Worm (Caenorhabditis elegans) whole organism, L2 larva: ENCODE results near the gene set-20.

ENCODE experiments used
- C34F6.9 ChIP-seq: fragments of 150-350 bp; optimal IDR thresholded peaks from 2 replicates; lab custom pipeline; 2014; ENCODE audit warnings: missing biosample characterization, missing genetic modification characterization
- F13H6.1 ChIP-seq: sonication (generic microtip); optimal IDR thresholded peaks from 2 replicates; lab custom pipeline; 2016; ENCODE audit warnings: missing genetic modification characterization, missing compliant biosample characterization
- Y55F3AM.14 ChIP-seq: fragments of 200-800 bp; sonication (Bioruptor generic); optimal IDR thresholded peaks from 2 replicates; lab custom pipeline; 2018; ENCODE audit warnings: mild to moderate bottlenecking, missing genetic modification characterization, missing compliant biosample characterization
- alr-1 ChIP-seq: fragments of 150-350 bp; optimal IDR thresholded peaks from 2 replicates; lab custom pipeline; 2014; ENCODE audit warnings: missing biosample characterization, missing genetic modification characterization
- blmp-1 ChIP-seq: sonication (generic microtip); optimal IDR thresholded peaks from 2 replicates; lab custom pipeline; 2017; ENCODE audit warnings: missing genetic modification characterization, mild to moderate bottlenecking, missing compliant biosample characterization, antibody characterized with exemption, moderate library complexity; ENCODE audit not compliant: insufficient read depth
- ceh-16 ChIP-seq: fragments of 150-350 bp; optimal IDR thresholded peaks from 2 replicates; lab custom pipeline; 2014; ENCODE audit warnings: missing biosample characterization, missing genetic modification characterization
- crh-2 ChIP-seq: sonication (generic microtip); optimal IDR thresholded peaks from 2 replicates; lab custom pipeline; 2017; ENCODE audit warnings: missing biosample characterization, missing genetic modification characterization
- dmd-4 ChIP-seq: sonication (generic microtip); optimal IDR thresholded peaks from 2 replicates; lab custom pipeline; 2017; ENCODE audit warnings: missing biosample characterization, missing genetic modification characterization
- egl-27 ChIP-seq: sonication (generic microtip); optimal IDR thresholded peaks from 3 replicates; lab custom pipeline; 2017; ENCODE audit warnings: missing biosample characterization, missing genetic modification reagents, missing genetic modification characterization
- elt-3 ChIP-seq: sonication (generic microtip); optimal IDR thresholded peaks from 2 replicates; lab custom pipeline; 2017; ENCODE audit warnings: missing biosample characterization, missing genetic modification characterization
- fos-1 ChIP-seq: fragments of 150-350 bp; optimal IDR thresholded peaks from 2 replicates; lab custom pipeline; 2014; ENCODE audit warnings: missing biosample characterization, missing genetic modification characterization
- gmeb-1 ChIP-seq: fragments of 150-350 bp; optimal IDR thresholded peaks from 2 replicates; lab custom pipeline; 2014; ENCODE audit warnings: missing biosample characterization, missing genetic modification characterization
- lin-11 ChIP-seq: fragments of 150-350 bp; sonication (generic microtip); optimal IDR thresholded peaks from 2 replicates; lab custom pipeline; 2014; ENCODE audit warnings: missing biosample characterization, missing genetic modification characterization, inconsistent platforms, mixed read lengths
- lin-13 ChIP-seq: fragments of 150-350 bp; optimal IDR thresholded peaks from 2 replicates; lab custom pipeline; 2014; ENCODE audit warnings: missing biosample characterization, missing genetic modification reagents, missing genetic modification characterization
- lsy-2 ChIP-seq, 2 experiments: fragments of 150-350 bp in 1 of 2; sonication (generic microtip) in 1 of 2; optimal IDR thresholded peaks; 2 replicates each; lab custom pipeline; 2014 to 2017; ENCODE audit warnings: missing biosample characterization in 2 of 2, missing genetic modification characterization in 2 of 2
- mbf-1 ChIP-seq: sonication (generic microtip); optimal IDR thresholded peaks from 2 replicates; lab custom pipeline; 2017; ENCODE audit warnings: missing biosample characterization, missing genetic modification characterization
- mdl-1 ChIP-seq, 2 experiments: fragments of 150-350 bp in 1 of 2; sonication (generic microtip) in 1 of 2; optimal IDR thresholded peaks; 2 replicates each; lab custom pipeline; 2017; ENCODE audit warnings: missing biosample characterization in 2 of 2, missing genetic modification characterization in 2 of 2
- nhr-10 ChIP-seq: sonication (generic microtip); optimal IDR thresholded peaks from 2 replicates; lab custom pipeline; 2017; ENCODE audit warnings: missing biosample characterization, missing genetic modification characterization
- nhr-11 ChIP-seq: fragments of 150-350 bp; optimal IDR thresholded peaks from 2 replicates; lab custom pipeline; 2014; ENCODE audit warnings: missing biosample characterization, missing genetic modification characterization
- nhr-12 ChIP-seq: fragments of 150-350 bp; optimal IDR thresholded peaks from 2 replicates; lab custom pipeline; 2014; ENCODE audit warnings: missing biosample characterization, missing genetic modification characterization
- nhr-129 ChIP-seq: fragments of 150-350 bp; optimal IDR thresholded peaks from 2 replicates; lab custom pipeline; 2014; ENCODE audit warnings: missing biosample characterization, missing genetic modification characterization
- nhr-21 ChIP-seq: fragments of 150-350 bp; optimal IDR thresholded peaks from 2 replicates; lab custom pipeline; 2014; ENCODE audit warnings: missing biosample characterization, missing genetic modification characterization
- nhr-23 ChIP-seq: fragments of 150-350 bp; optimal IDR thresholded peaks from 2 replicates; lab custom pipeline; 2014; ENCODE audit warnings: missing biosample characterization, missing genetic modification reagents, missing genetic modification characterization
- nhr-237 ChIP-seq: fragments of 150-350 bp; optimal IDR thresholded peaks from 2 replicates; lab custom pipeline; 2014; ENCODE audit warnings: missing biosample characterization, missing genetic modification characterization
- nhr-25 ChIP-seq: fragments of 150-350 bp; sonication (generic microtip); optimal IDR thresholded peaks from 3 replicates; lab custom pipeline; 2014; ENCODE audit warnings: missing biosample characterization, missing genetic modification characterization
- nhr-6 ChIP-seq: fragments of 150-350 bp; optimal IDR thresholded peaks from 2 replicates; lab custom pipeline; 2014; ENCODE audit warnings: missing biosample characterization, missing genetic modification characterization
- nhr-77 ChIP-seq: fragments of 150-350 bp; optimal IDR thresholded peaks from 2 replicates; lab custom pipeline; 2014; ENCODE audit warnings: missing biosample characterization, missing genetic modification characterization
- sem-4 ChIP-seq: fragments of 150-350 bp; optimal IDR thresholded peaks from 2 replicates; lab custom pipeline; 2014; ENCODE audit warnings: missing biosample characterization, missing genetic modification reagents, missing genetic modification characterization
- sma-3 ChIP-seq: sonication (generic microtip); optimal IDR thresholded peaks from 2 replicates; lab custom pipeline; 2016; ENCODE audit warnings: missing genetic modification reagents, missing genetic modification characterization, missing compliant biosample characterization
- sma-9 ChIP-seq, 2 experiments: fragments of 150-350 bp in 1 of 2; sonication (generic microtip) in 1 of 2; optimal IDR thresholded peaks; 2 replicates each; lab custom pipeline; 2014 to 2016; ENCODE audit warnings: missing genetic modification characterization in 2 of 2, mild to moderate bottlenecking in 1 of 2, missing biosample characterization in 1 of 2, missing compliant biosample characterization in 1 of 2, missing genetic modification reagents in 1 of 2, moderate library complexity in 1 of 2
- snpc-4 ChIP-seq: fragments of 150-350 bp; optimal IDR thresholded peaks from 2 replicates; lab custom pipeline; 2014; ENCODE audit warnings: missing biosample characterization, missing genetic modification characterization
- unc-39 ChIP-seq: fragments of 150-350 bp; optimal IDR thresholded peaks from 2 replicates; lab custom pipeline; 2014; ENCODE audit warnings: missing biosample characterization, missing genetic modification characterization
- unc-62 ChIP-seq: fragments of 150-350 bp; optimal IDR thresholded peaks from 2 replicates; lab custom pipeline; 2014; ENCODE audit warnings: missing biosample characterization, missing genetic modification reagents, missing genetic modification characterization
- zag-1 ChIP-seq: fragments of 150-350 bp; optimal IDR thresholded peaks from 2 replicates; lab custom pipeline; 2014; ENCODE audit warnings: missing biosample characterization, missing genetic modification characterization
- ztf-11 ChIP-seq: sonication (generic microtip); optimal IDR thresholded peaks from 2 replicates; lab custom pipeline; 2017; ENCODE audit warnings: missing biosample characterization, missing genetic modification characterization
- ztf-4 ChIP-seq: fragments of 150-350 bp; optimal IDR thresholded peaks from 2 replicates; lab custom pipeline; 2014; ENCODE audit warnings: missing biosample characterization, missing genetic modification characterization

Gene set-20

DNA sequence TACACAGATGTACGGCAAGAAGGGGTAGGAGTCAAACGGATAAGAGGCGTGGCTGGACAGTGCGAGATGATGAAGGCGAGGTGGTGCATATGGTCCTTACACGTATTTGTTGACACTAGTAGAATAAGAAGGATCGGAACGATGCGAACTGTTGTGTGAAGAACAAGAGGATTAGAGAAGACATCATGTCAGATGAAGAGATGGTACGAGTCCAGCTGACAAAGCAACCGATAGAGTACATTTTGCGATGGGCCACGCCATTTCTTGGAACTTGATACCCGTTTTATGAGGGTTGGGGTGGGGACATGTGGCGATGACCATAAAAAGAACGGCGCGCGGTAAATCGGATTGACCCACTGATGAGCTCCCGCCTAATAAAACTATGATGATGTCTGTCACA is 12.5 kb upstream of the set-20 start:
- TF ChIP-seq nhr-21 (tag; lab: Kevin White, UChicago) (no peak), mbf-1 (no peak)

ce11 chrX:5697208-5697607 is 11.2 kb upstream of the set-20 start, which contains the start of gene W01C8.5:
W01C8.5 (minus strand) TSS chrX:5697308.
- TF ChIP-seq ceh-16 (tag; lab: Kevin White, UChicago) (no peak), gmeb-1 (tag; lab: Kevin White, UChicago) (no peak), nhr-129 (tag; lab: Kevin White, UChicago) (no peak)

DNA sequence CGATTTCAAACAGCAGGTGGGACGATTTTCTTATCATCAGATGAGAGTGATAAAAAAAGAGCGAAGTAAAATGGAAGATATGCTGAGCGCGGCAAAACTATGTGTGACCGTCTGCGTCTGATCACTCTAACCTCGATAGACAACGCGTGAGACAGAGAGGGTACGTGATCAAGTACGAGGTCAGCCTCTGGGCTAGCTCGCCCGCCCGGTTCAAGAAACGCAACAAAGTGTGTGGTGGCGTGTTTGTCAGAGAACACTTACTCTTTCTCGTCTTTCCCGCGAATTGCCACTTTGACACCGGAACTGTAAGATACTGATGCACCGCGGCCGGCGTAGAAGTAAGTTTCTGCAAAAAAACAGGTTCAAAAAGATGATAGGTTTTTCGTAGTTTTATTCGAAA is 10.2 kb upstream of the set-20 start:
- TF ChIP-seq F13H6.1 (tag; lab: Kevin White, UChicago): peak; percentile 77
- peak; percentile 11 for TF ChIP-seq C34F6.9 (tag; lab: Kevin White, UChicago)
- TF ChIP-seq snpc-4: no peak
- peak; percentile 79 for TF ChIP-seq nhr-25 (tag; lab: Kevin White, UChicago)
- TF ChIP-seq nhr-21 (tag; lab: Kevin White, UChicago): peak; percentile 56
- TF ChIP-seq crh-2 (tag; lab: Kevin White, UChicago): peak; percentile 52
- TF ChIP-seq mdl-1 (tag; optimal IDR thresholded peaks at IDR 0.05; lab: Kevin White, UChicago): peak in 1 of 2 experiments; percentile 44
- TF ChIP-seq gmeb-1 (tag; lab: Kevin White, UChicago): peak; percentile 26
- no peak for TF ChIP-seq ztf-11 (tag; lab: Kevin White, UChicago)
- TF ChIP-seq nhr-129 (tag; lab: Kevin White, UChicago): peak; percentile 64
- peak; percentile 80 for TF ChIP-seq fos-1 (tag; lab: Kevin White, UChicago)
- TF ChIP-seq sma-9 (GFP tag; optimal IDR thresholded peaks at IDR 0.05; lab: Kevin White, UChicago): peak; percentile 92
- peak; percentile 54 for TF ChIP-seq sma-9 (tag; optimal IDR thresholded peaks at IDR 0.05; lab: Kevin White, UChicago)
- peak; percentile 80 for TF ChIP-seq sma-3 (GFP tag; lab: Kevin White, UChicago)
- TF ChIP-seq sem-4: no peak
- no peak for TF ChIP-seq Y55F3AM.14 (GFP tag; lab: Kevin White, UChicago)
- peak; percentile 50 for TF ChIP-seq blmp-1
- TF ChIP-seq dmd-4 (tag; lab: Kevin White, UChicago): no peak
- peak; percentile 49 for TF ChIP-seq egl-27 (tag; lab: Kevin White, UChicago)
- TF ChIP-seq nhr-237 (tag; lab: Kevin White, UChicago): no peak
- no peak for TF ChIP-seq zag-1
- no peak for TF ChIP-seq nhr-10 (tag; lab: Kevin White, UChicago)
- no peak for TF ChIP-seq lin-13 (GFP tag; lab: Kevin White, UChicago)

ce11 chrX:5695416-5695815 is 9.5 kb upstream of the set-20 start:
- TF ChIP-seq ztf-11 (tag; lab: Kevin White, UChicago) (no peak), fos-1 (tag; lab: Kevin White, UChicago) (peak; percentile 60), nhr-11 (tag; lab: Kevin White, UChicago) (no peak), F13H6.1 (tag; lab: Kevin White, UChicago) (no peak), sma-9 (GFP tag; optimal IDR thresholded peaks at IDR 0.05; lab: Kevin White, UChicago) (peak; percentile 60), sma-9 (tag; optimal IDR thresholded peaks at IDR 0.05; lab: Kevin White, UChicago) (no peak)

DNA sequence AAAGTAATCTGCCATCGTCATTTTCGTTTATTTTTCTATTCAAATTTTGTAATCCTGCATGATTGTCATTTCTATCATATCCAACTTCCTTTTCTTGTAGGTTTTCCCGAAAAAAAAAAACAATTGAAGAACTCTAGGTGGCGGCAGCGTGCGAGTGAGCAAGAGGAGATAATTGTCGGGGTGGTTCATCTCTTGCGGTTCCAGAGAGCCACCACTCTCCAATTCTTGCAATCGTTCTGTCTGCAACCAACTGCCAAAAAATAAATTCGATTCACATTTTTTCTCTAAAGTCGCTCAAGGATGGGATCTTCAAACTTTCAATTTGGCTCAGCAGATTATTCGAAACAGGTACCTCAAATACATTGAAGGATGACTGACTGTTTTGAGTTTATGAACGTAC is 6.1 kb upstream of the set-20 start, which contains the start of gene W01C8.1:
TSS of gene W01C8.1 (plus strand) at position 301 of the 400 bp plus-strand sequence.
- no peak for TF ChIP-seq unc-39
- no peak for TF ChIP-seq unc-62 (GFP tag; lab: Kevin White, UChicago)
- no peak for TF ChIP-seq nhr-21 (tag; lab: Kevin White, UChicago)
- TF ChIP-seq dmd-4 (tag; lab: Kevin White, UChicago): no peak
- no peak for TF ChIP-seq nhr-23
- TF ChIP-seq blmp-1: no peak
- TF ChIP-seq elt-3 (tag; lab: Kevin White, UChicago): no peak

- TF ChIP-seq nhr-129 (tag; lab: Kevin White, UChicago): no peak
- no peak for TF ChIP-seq sma-3 (GFP tag; lab: Kevin White, UChicago)
- TF ChIP-seq nhr-6 (tag; lab: Kevin White, UChicago): no peak
- TF ChIP-seq nhr-23: no peak
- no peak for TF ChIP-seq nhr-77 (tag; lab: Kevin White, UChicago)
- TF ChIP-seq lsy-2 (tag; optimal IDR thresholded peaks at IDR 0.05; lab: Kevin White, UChicago): no peak
- TF ChIP-seq ceh-16 (tag; lab: Kevin White, UChicago): no peak
- TF ChIP-seq crh-2 (tag; lab: Kevin White, UChicago): no peak
- no peak for TF ChIP-seq lin-11 (tag; lab: Kevin White, UChicago)
- no peak for TF ChIP-seq lin-13 (GFP tag; lab: Kevin White, UChicago)
- TF ChIP-seq mdl-1 (tag; optimal IDR thresholded peaks at IDR 0.05; lab: Kevin White, UChicago): no peak
- TF ChIP-seq ztf-4 (tag; lab: Kevin White, UChicago): no peak
- TF ChIP-seq nhr-12 (tag; lab: Kevin White, UChicago): no peak
- TF ChIP-seq snpc-4: no peak
- TF ChIP-seq nhr-21 (tag; lab: Kevin White, UChicago): no peak
- TF ChIP-seq blmp-1: no peak
- TF ChIP-seq fos-1 (tag; lab: Kevin White, UChicago): no peak
- TF ChIP-seq alr-1 (tag; lab: Kevin White, UChicago): no peak
These were observed 3.1 kb upstream of the set-20 start for ce11 chrX:5689077-5689476.
